Fruit fly (Drosophila melanogaster) whole organism, pupa: Measurements from ENCODE around the gene CG3061.

Source experiments
- CG10348 ChIP-seq: fragments of 200-800 bp; sonication (Bioruptor generic); IDR thresholded peaks from 2 replicates; pipeline ENCODE4 v1.3.6; 2022; ENCODE audit warnings: missing biosample characterization, missing genetic modification characterization
- CG12605 ChIP-seq: fragments of 200-800 bp; sonication (Bioruptor generic); IDR thresholded peaks from 2 replicates; pipeline ENCODE4 v1.3.6; 2022; ENCODE audit warnings: missing biosample characterization, missing genetic modification characterization
- CG13204 ChIP-seq: fragments of 200-800 bp; sonication (Bioruptor generic); optimal IDR thresholded peaks from 2 replicates; lab custom pipeline; 2018; ENCODE audit warnings: missing biosample characterization, mild to moderate bottlenecking, missing genetic modification characterization, moderate library complexity
- CG15710 ChIP-seq: fragments of 200-800 bp; sonication (Bioruptor generic); optimal IDR thresholded peaks from 2 replicates; lab custom pipeline; 2018; ENCODE audit warnings: missing biosample characterization, mild to moderate bottlenecking, missing genetic modification characterization, moderate library complexity
- CG17806 ChIP-seq: fragments of 200-800 bp; sonication (Bioruptor generic); optimal IDR thresholded peaks from 2 replicates; lab custom pipeline; 2018; ENCODE audit warnings: missing biosample characterization, mild to moderate bottlenecking, missing genetic modification characterization, moderate library complexity
- CG34367 ChIP-seq: fragments of 200-800 bp; sonication (Bioruptor generic); optimal IDR thresholded peaks from 2 replicates; lab custom pipeline; 2018; ENCODE audit warnings: missing biosample characterization, mild to moderate bottlenecking, missing genetic modification characterization
- CG8301 ChIP-seq: fragments of 200-800 bp; sonication (Bioruptor generic); optimal IDR thresholded peaks from 2 replicates; lab custom pipeline; 2018; ENCODE audit warnings: missing biosample characterization, mild to moderate bottlenecking, missing genetic modification characterization
- CG9948 ChIP-seq: fragments of 200-800 bp; sonication (Bioruptor generic); optimal IDR thresholded peaks from 2 replicates; lab custom pipeline; 2018; ENCODE audit warnings: missing biosample characterization, mild to moderate bottlenecking, missing genetic modification characterization, moderate library complexity
- D1 ChIP-seq: fragments of 200-800 bp; sonication (Bioruptor generic); optimal IDR thresholded peaks from 2 replicates; lab custom pipeline; 2018; ENCODE audit warnings: missing biosample characterization, mild to moderate bottlenecking, missing genetic modification characterization, moderate library complexity
- EcR ChIP-seq: fragments of 200-800 bp; sonication (Bioruptor generic); optimal IDR thresholded peaks from 3 replicates; lab custom pipeline; 2019; ENCODE audit warnings: missing biosample characterization, missing genetic modification characterization, mild to moderate bottlenecking, moderate library complexity, missing genetic modification reagents
- Ets98B ChIP-seq: fragments of 200-800 bp; sonication (Bioruptor generic); IDR thresholded peaks from 2 replicates; pipeline ENCODE4 v1.3.6; 2022; ENCODE audit warnings: missing biosample characterization, missing genetic modification characterization
- Pif1A ChIP-seq: fragments of 200-800 bp; sonication (Bioruptor generic); optimal IDR thresholded peaks from 3 replicates; lab custom pipeline; 2016; ENCODE audit warnings: missing biosample characterization, missing genetic modification characterization
- Snoo ChIP-seq: fragments of 200-800 bp; sonication (Bioruptor generic); optimal IDR thresholded peaks from 3 replicates; lab custom pipeline; 2017; ENCODE audit warnings: missing biosample characterization, mild to moderate bottlenecking, missing genetic modification characterization, inconsistent platforms
- fd96Ca ChIP-seq: fragments of 200-800 bp; sonication (Bioruptor generic); IDR thresholded peaks from 3 replicates; pipeline ENCODE4 v1.3.6; 2022; ENCODE audit warnings: missing biosample characterization, missing genetic modification characterization

DNA sequence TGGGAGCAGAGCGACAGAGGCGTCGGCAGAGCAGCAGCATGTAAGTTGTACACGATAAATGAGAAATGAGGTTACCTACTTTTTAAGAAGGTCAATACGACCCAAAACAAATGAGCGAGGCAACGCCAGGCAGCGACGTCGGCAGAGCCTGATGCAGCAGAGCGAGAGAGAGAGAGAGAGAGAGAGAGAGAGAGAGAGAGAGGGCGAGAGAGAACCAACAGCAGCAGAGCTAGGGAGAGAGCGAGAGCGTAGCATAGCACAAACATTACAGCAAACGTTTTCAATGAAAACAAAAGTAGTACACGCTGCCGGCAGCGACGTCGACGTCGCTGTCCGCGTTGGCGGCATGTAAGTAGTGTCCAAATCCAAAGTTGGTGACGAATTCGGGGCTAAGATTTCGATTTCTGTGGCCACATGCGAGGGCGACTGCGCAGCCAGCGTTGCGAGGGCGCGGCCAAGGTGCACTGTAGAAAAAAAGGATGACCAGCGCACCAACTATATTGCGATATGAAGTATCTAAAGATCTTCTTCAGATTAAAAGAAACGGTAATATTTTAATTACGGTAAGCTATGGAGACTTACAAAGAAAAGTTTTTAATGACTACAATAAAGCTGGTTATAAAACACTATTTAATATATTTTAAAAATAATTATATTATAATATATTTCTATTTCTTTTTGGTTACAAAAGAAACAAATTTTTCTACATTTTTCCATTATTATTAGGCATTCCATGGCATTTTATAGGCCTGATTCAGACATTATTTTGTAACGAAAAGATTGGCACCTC lies 14.3 kb upstream of the CG3061 start:
- TF ChIP-seq EcR (GFP tag; lab: Kevin White, UChicago) (peak; percentile 60), Ets98B (no peak; the same call in 1 of the 2 replicates), Snoo (no peak), CG12605 (peak; percentile 29; the same call in 1 of the 2 replicates), CG10348 (GFP tag; lab: Robert Waterston, UW) (no peak), CG13204 (GFP tag; lab: Kevin White, UChicago) (peak; percentile 57), fd96Ca (GFP tag; lab: Robert Waterston, UW) (0 out of 3 replicates have a peak, but pooled peaks have one; percentile 39), Pif1A (GFP tag; lab: Kevin White, UChicago) (no peak), CG34367 (tag; lab: Kevin White, UChicago) (no peak), D1 (tag; lab: Kevin White, UChicago) (no peak), CG17806 (tag; lab: Kevin White, UChicago) (no peak), CG15710 (tag; lab: Kevin White, UChicago) (no peak), CG9948 (tag; lab: Kevin White, UChicago) (peak; percentile 7), CG8301 (tag; lab: Kevin White, UChicago) (peak; percentile 16)
